Worm (Caenorhabditis elegans): Measurements from ENCODE around the gene M88.4.

M88.4 gene

ce11 chrIII:4504358-4504757 is 44.5 kb upstream of the M88.4 start (continued):
- TF ChIP-seq lin-13 (GFP tag; optimal IDR thresholded peaks at IDR 0.05) (no peak), ceh-28 (tag; optimal IDR thresholded peaks at IDR 0.05) (no peak), lsy-2 (tag; optimal IDR thresholded peaks at IDR 0.05) (peak in 1 of 2 experiments; percentile 67), nhr-237 (tag; optimal IDR thresholded peaks at IDR 0.05) (no peak), zfp-3 (GFP tag; conservative IDR thresholded peaks at IDR 0.05) (no peak), jun-1 (tag; optimal IDR thresholded peaks at IDR 0.05) (no peak), cey-2 (tag; optimal IDR thresholded peaks at IDR 0.05; ENCODE audit: borderline replicate concordance, insufficient read depth) (no peak), dpl-1 (GFP tag; optimal IDR thresholded peaks at IDR 0.05) (no peak), dve-1 (tag; optimal IDR thresholded peaks at IDR 0.05; ENCODE audit: insufficient read depth) (peak; percentile 27), nhr-77 (tag; optimal IDR thresholded peaks at IDR 0.05) (no peak), duxl-1 (tag; optimal IDR thresholded peaks at IDR 0.05; ENCODE audit: poor library complexity) (no peak), spr-3 (GFP tag; optimal IDR thresholded peaks at IDR 0.05) (no peak), egl-43 (GFP tag; IDR thresholded peaks at IDR 0.05) (no peak), aha-1 (tag) (peak; percentile 96), unc-62 (GFP tag; optimal IDR thresholded peaks at IDR 0.05 in 1 of 2) (no peak), unc-62 (tag; optimal IDR thresholded peaks at IDR 0.05) (no peak), lin-39 (tag; optimal IDR thresholded peaks at IDR 0.05) (no peak), skn-1 (tag; optimal IDR thresholded peaks at IDR 0.05) (no peak), pha-4 (GFP tag; IDR thresholded peaks at IDR 0.05) (peak; percentile 10; the same call in 1 of the 2 replicates), pha-4 (tag; optimal IDR thresholded peaks at IDR 0.05) (no peak), F37D6.2 (tag; optimal IDR thresholded peaks at IDR 0.05) (peak; percentile 6), hlh-11 (tag; optimal IDR thresholded peaks at IDR 0.05) (peak; percentile 51), daf-8 (GFP tag; IDR thresholded peaks at IDR 0.05) (no peak), Y75B8A.6 (GFP tag; IDR thresholded peaks at IDR 0.05) (no peak), aly-2 (tag; optimal IDR thresholded peaks at IDR 0.05) (no peak), D1046.2 (GFP tag; IDR thresholded peaks at IDR 0.05) (no peak), nhr-25 (tag; optimal IDR thresholded peaks at IDR 0.05; ENCODE audit: borderline replicate concordance, insufficient read depth) (no peak), ceh-20 (GFP tag; IDR thresholded peaks at IDR 0.05) (no peak), daf-19 (GFP tag; conservative IDR thresholded peaks at IDR 0.05) (no peak), snpc-4 (tag; optimal IDR thresholded peaks at IDR 0.05) (no peak), ctbp-1 (GFP tag; IDR thresholded peaks at IDR 0.05) (no peak), R02D3.7 (tag; optimal IDR thresholded peaks at IDR 0.05) (no peak), gei-8 (GFP tag; optimal IDR thresholded peaks at IDR 0.05) (no peak), zag-1 (tag; optimal IDR thresholded peaks at IDR 0.05) (no peak), php-3 (GFP tag; IDR thresholded peaks at IDR 0.05) (no peak), dmd-9 (GFP tag; IDR thresholded peaks at IDR 0.05) (no peak), hmg-1.1 (GFP tag; IDR thresholded peaks at IDR 0.05) (peak; percentile 47), F10B5.3 (tag; optimal IDR thresholded peaks at IDR 0.05) (no peak), nhr-48 (tag; optimal IDR thresholded peaks at IDR 0.05) (peak; percentile 21), mdl-1 (tag; optimal IDR thresholded peaks at IDR 0.05) (peak in 1 of 2 experiments; percentile 71), mep-1 (tag; optimal IDR thresholded peaks at IDR 0.05) (peak; percentile 68), ztf-7 (tag; optimal IDR thresholded peaks at IDR 0.05) (no peak), dmd-8 (GFP tag; IDR thresholded peaks at IDR 0.05) (no peak), spr-1 (tag; optimal IDR thresholded peaks at IDR 0.05) (no peak), rbr-2 (tag; optimal IDR thresholded peaks at IDR 0.05) (peak; percentile 46), T26A8.4 (GFP tag; IDR thresholded peaks at IDR 0.05) (no peak), nhr-6 (tag; optimal IDR thresholded peaks at IDR 0.05) (peak; percentile 27), egl-27 (tag; optimal IDR thresholded peaks at IDR 0.05) (no peak), lin-15B (tag; optimal IDR thresholded peaks at IDR 0.05) (no peak), daf-12 (tag; optimal IDR thresholded peaks at IDR 0.05) (no peak), snpc-1.2 (GFP tag; IDR thresholded peaks at IDR 0.05) (no peak), hif-1 (tag; optimal IDR thresholded peaks at IDR 0.05) (peak in 1 of 2 experiments; percentile 28), lin-38 (GFP tag; IDR thresholded peaks at IDR 0.05) (no peak)

Measured in whole organism, L4 larva.